Worm (Caenorhabditis elegans): Measurements from ENCODE around the gene F07B7.7.

DNA sequence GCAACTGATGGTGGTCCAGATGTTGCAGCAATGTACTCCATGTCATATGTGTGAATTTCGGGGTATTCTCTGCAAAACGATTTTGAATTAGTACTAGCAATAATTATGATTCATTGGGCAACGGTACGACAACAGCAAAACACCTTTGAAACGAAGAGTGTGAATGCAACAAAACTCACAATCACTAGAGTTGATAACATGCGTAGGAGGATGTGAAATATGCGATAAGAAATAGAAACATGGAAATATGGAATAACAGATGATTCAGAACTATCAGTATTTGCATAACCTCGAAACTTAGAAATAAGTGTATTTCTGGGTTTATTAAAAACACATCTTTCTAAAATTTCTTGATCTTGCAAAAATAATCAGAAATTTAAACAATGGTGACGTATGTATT is 39.9 kb upstream of the F07B7.7 start:
- TF ChIP-seq hmbx-1 (tag; optimal IDR thresholded peaks at IDR 0.05) (no peak), sea-1 (GFP tag; conservative IDR thresholded peaks at IDR 0.05) (no peak), ama-1 (optimal IDR thresholded peaks at IDR 0.05) (no peak), ceh-13 (GFP tag; optimal IDR thresholded peaks at IDR 0.05) (no peak), scrt-1 (GFP tag; IDR thresholded peaks at IDR 0.05) (no peak), tbx-37 (GFP tag; conservative IDR thresholded peaks at IDR 0.05) (no peak), flt-1 (GFP tag; IDR thresholded peaks at IDR 0.05) (no peak), aly-1 (tag; optimal IDR thresholded peaks at IDR 0.05) (no peak), B0310.2 (tag; optimal IDR thresholded peaks at IDR 0.05) (no peak), hnd-1 (tag; optimal IDR thresholded peaks at IDR 0.05) (no peak), F13C5.2 (tag; optimal IDR thresholded peaks at IDR 0.05) (no peak), tbx-11 (GFP tag; IDR thresholded peaks at IDR 0.05) (no peak), hmg-4 (GFP tag; optimal IDR thresholded peaks at IDR 0.05) (no peak)
